Worm (Caenorhabditis elegans) whole organism, young adult: ENCODE results near the gene srz-18.

Experiments
- B0019.2 ChIP-seq: fragments of 200-800 bp; sonication (Bioruptor generic); conservative IDR thresholded peaks from 2 replicates; pipeline ENCODE4 v1.3.6; 2022; ENCODE audit warnings: missing genetic modification reagents, missing genetic modification characterization, missing compliant biosample characterization
- C06A6.2 ChIP-seq: fragments of 200-800 bp; sonication (Bioruptor generic); conservative IDR thresholded peaks from 2 replicates; pipeline ENCODE4 v1.3.6; 2022; ENCODE audit warnings: missing genetic modification characterization, missing compliant biosample characterization
- C17E4.6 ChIP-seq: fragments of 200-800 bp; sonication (Bioruptor generic); IDR thresholded peaks from 2 replicates; pipeline ENCODE4 v1.3.6; 2022; ENCODE audit warnings: missing genetic modification reagents, missing genetic modification characterization, missing compliant biosample characterization
- F39B2.1 ChIP-seq: fragments of 200-800 bp; sonication (Bioruptor generic); IDR thresholded peaks from 2 replicates; pipeline ENCODE4 v1.3.6; 2022; ENCODE audit warnings: missing genetic modification reagents, missing genetic modification characterization, missing compliant biosample characterization
- F49E8.2 ChIP-seq: sonication (generic microtip); optimal IDR thresholded peaks from 3 replicates; lab custom pipeline; 2017; ENCODE audit warnings: missing genetic modification characterization, mild to moderate bottlenecking, missing compliant biosample characterization, antibody characterized with exemption, moderate library complexity; ENCODE audit not compliant: insufficient read depth
- F55B11.4 ChIP-seq: sonication (generic microtip); optimal IDR thresholded peaks from 2 replicates; lab custom pipeline; 2016; ENCODE audit warnings: missing compliant biosample characterization, missing genetic modification characterization, borderline replicate concordance; ENCODE audit not compliant: insufficient read depth
- F57C9.4 ChIP-seq: sonication (generic microtip); optimal IDR thresholded peaks from 2 replicates; lab custom pipeline; 2017; ENCODE audit warnings: mild to moderate bottlenecking, missing genetic modification characterization, missing compliant biosample characterization
- Y53G8AR.9 ChIP-seq: fragments of 200-800 bp; sonication (Bioruptor generic); conservative IDR thresholded peaks from 2 replicates; pipeline ENCODE4 v1.3.6; 2022; ENCODE audit warnings: missing genetic modification reagents, missing genetic modification characterization, missing compliant biosample characterization
- atf-7 ChIP-seq: sonication (generic microtip); optimal IDR thresholded peaks from 2 replicates; lab custom pipeline; 2017; ENCODE audit warnings: mild to moderate bottlenecking, missing genetic modification characterization, missing compliant biosample characterization
- attf-3 ChIP-seq: fragments of 200-800 bp; sonication (Bioruptor generic); conservative IDR thresholded peaks from 2 replicates; pipeline ENCODE4 v1.3.6; 2022; ENCODE audit warnings: missing genetic modification reagents, missing genetic modification characterization, missing compliant biosample characterization
- ccch-3 ChIP-seq: fragments of 200-800 bp; sonication (Bioruptor generic); optimal IDR thresholded peaks from 2 replicates; lab custom pipeline; 2018; ENCODE audit warnings: mild to moderate bottlenecking, missing genetic modification characterization, missing compliant biosample characterization
- egrh-3 ChIP-seq: fragments of 200-800 bp; sonication (Bioruptor generic); IDR thresholded peaks from 2 replicates; pipeline ENCODE4 v1.3.6; 2022; ENCODE audit warnings: missing genetic modification reagents, missing genetic modification characterization, missing compliant biosample characterization
- ekl-4 ChIP-seq: fragments of 200-800 bp; sonication (Bioruptor generic); IDR thresholded peaks from 2 replicates; pipeline ENCODE4 v1.3.6; 2022; ENCODE audit warnings: missing genetic modification reagents, missing genetic modification characterization, missing compliant biosample characterization
- hmg-1.2 ChIP-seq: fragments of 200-800 bp; sonication (Bioruptor generic); IDR thresholded peaks from 2 replicates; pipeline ENCODE4 v1.3.6; 2022; ENCODE audit warnings: missing genetic modification reagents, missing genetic modification characterization, missing compliant biosample characterization
- lag-1 ChIP-seq: fragments of 200-800 bp; sonication (Bioruptor generic); IDR thresholded peaks from 2 replicates; pipeline ENCODE4 v1.3.6; 2022; ENCODE audit warnings: missing genetic modification reagents, missing genetic modification characterization, missing compliant biosample characterization
- let-607 ChIP-seq, 2 experiments: fragments of 200-800 bp in 1 of 2; sonication (Bioruptor generic) in 1 of 2; sonication (generic microtip) in 1 of 2; optimal IDR thresholded peaks; 2 replicates each; lab custom pipeline; 2016 to 2018; ENCODE audit warnings: mild to moderate bottlenecking in 2 of 2, missing compliant biosample characterization in 2 of 2, missing genetic modification characterization in 2 of 2, moderate library complexity in 2 of 2, missing genotype in 1 of 2
- lin-40 ChIP-seq: sonication (generic microtip); optimal IDR thresholded peaks from 2 replicates; lab custom pipeline; 2016; ENCODE audit warnings: missing genetic modification characterization, mild to moderate bottlenecking, missing compliant biosample characterization, missing genotype, missing genetic modification reagents
- lin-54 ChIP-seq: fragments of 200-800 bp; sonication (Bioruptor generic); optimal IDR thresholded peaks from 2 replicates; lab custom pipeline; 2018; ENCODE audit warnings: mild to moderate bottlenecking, missing genetic modification characterization, missing compliant biosample characterization
- madf-3 ChIP-seq: fragments of 200-800 bp; sonication (Bioruptor generic); IDR thresholded peaks from 2 replicates; pipeline ENCODE4 v1.3.6; 2022; ENCODE audit warnings: missing genetic modification reagents, missing genetic modification characterization, missing compliant biosample characterization
- madf-6 ChIP-seq: fragments of 200-800 bp; sonication (Bioruptor generic); IDR thresholded peaks from 2 replicates; pipeline ENCODE4 v1.3.6; 2022; ENCODE audit warnings: missing genetic modification reagents, missing genetic modification characterization, missing compliant biosample characterization
- madf-8 ChIP-seq: fragments of 200-800 bp; sonication (Bioruptor generic); conservative IDR thresholded peaks from 2 replicates; pipeline ENCODE4 v1.3.6; 2022; ENCODE audit warnings: missing genetic modification reagents, missing genetic modification characterization, missing compliant biosample characterization
- nfyb-1 ChIP-seq: fragments of 200-800 bp; sonication (Bioruptor generic); IDR thresholded peaks from 2 replicates; pipeline ENCODE4 v1.3.6; 2022; ENCODE audit warnings: missing genetic modification reagents, missing genetic modification characterization, missing compliant biosample characterization
- rpc-1 ChIP-seq, 2 experiments: fragments of 150-350 bp in 1 of 2; sonication (generic microtip) in 1 of 2; optimal IDR thresholded peaks; 2 replicates each; lab custom pipeline; 2014 to 2018; ENCODE audit warnings: missing biosample characterization in 1 of 2, missing genetic modification characterization in 1 of 2, missing genetic modification reagents in 1 of 2, missing genotype in 1 of 2
- sdz-38 ChIP-seq: sonication (generic microtip); optimal IDR thresholded peaks from 2 replicates; lab custom pipeline; 2016; ENCODE audit warnings: missing genotype, missing genetic modification characterization, missing compliant biosample characterization
- snpc-1.1 ChIP-seq: sonication (generic microtip); optimal IDR thresholded peaks from 2 replicates; lab custom pipeline; 2017; ENCODE audit warnings: missing genetic modification characterization, mild to moderate bottlenecking, missing compliant biosample characterization, antibody characterized with exemption, moderate library complexity, missing genotype, missing genetic modification reagents; ENCODE audit not compliant: insufficient read depth
- sptf-2 ChIP-seq: fragments of 200-800 bp; sonication (Bioruptor generic); optimal IDR thresholded peaks from 2 replicates; lab custom pipeline; 2018; ENCODE audit warnings: mild to moderate bottlenecking, missing genetic modification characterization, missing compliant biosample characterization
- tbx-9 ChIP-seq: sonication (generic microtip); optimal IDR thresholded peaks from 2 replicates; lab custom pipeline; 2016; ENCODE audit warnings: borderline replicate concordance, missing genetic modification characterization, inconsistent platforms, missing compliant biosample characterization
- zfh-2 ChIP-seq: fragments of 200-800 bp; sonication (Bioruptor generic); conservative IDR thresholded peaks from 2 replicates; pipeline ENCODE4 v1.3.6; 2022; ENCODE audit warnings: missing genetic modification reagents, missing genetic modification characterization, missing compliant biosample characterization
- ztf-26 ChIP-seq: sonication (generic microtip); optimal IDR thresholded peaks from 2 replicates; lab custom pipeline; 2017; ENCODE audit warnings: missing genetic modification characterization, missing compliant biosample characterization

srz-18 gene

ce11 chrV:20599795-20600194, 26.7 kb upstream of the srz-18 start, which contains the start of gene col-163 (continued):
- TF ChIP-seq tbx-9 (tag; lab: Kevin White, UChicago) (no peak), hmg-1.2 (GFP tag; lab: Robert Waterston, UW) (no peak), madf-8 (no peak), Y53G8AR.9 (GFP tag; lab: Robert Waterston, UW) (no peak), lag-1 (GFP tag; lab: Robert Waterston, UW) (no peak)

DNA sequence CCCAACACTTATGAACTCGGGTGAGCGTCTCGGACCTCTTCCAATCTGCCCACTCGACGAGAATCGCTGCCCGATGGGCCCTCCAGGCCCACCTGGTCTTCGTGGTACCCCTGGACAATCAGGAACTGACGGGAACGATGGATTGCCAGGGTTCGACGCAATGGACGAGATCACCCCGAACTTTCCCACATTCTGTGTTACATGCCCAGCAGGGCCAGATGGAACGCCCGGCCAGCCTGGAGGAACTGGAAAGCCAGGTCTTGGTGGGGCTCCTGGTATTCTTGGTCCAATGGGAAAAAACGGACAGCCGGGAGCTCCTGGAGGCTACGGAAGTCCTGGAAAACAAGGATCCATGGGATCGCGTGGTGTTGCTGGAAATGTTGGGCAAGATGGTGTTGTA, 25.8 kb upstream of the srz-18 start:
- TF ChIP-seq B0019.2 (GFP tag; lab: Robert Waterston, UW) (no peak), zfh-2 (GFP tag; lab: Robert Waterston, UW) (peak; percentile 55; the same call in 1 of the 2 replicates), madf-6 (GFP tag; lab: Robert Waterston, UW) (no peak), let-607 (tag; optimal IDR thresholded peaks at IDR 0.05; lab: Kevin White, UChicago) (no peak), lag-1 (GFP tag; lab: Robert Waterston, UW) (0 out of 2 replicates have a peak, but pooled peaks have one; percentile 75), atf-7 (tag; lab: Kevin White, UChicago) (no peak)

ce11 chrV:20603014-20603413, 23.5 kb upstream of the srz-18 start, which contains the start of gene ttr-11:
ttr-11 (plus strand) TSS chrV:20603314.
- no peak for TF ChIP-seq snpc-1.1 (tag; lab: Kevin White, UChicago)
- no peak for TF ChIP-seq madf-3 (GFP tag; lab: Robert Waterston, UW)
- no peak for TF ChIP-seq ekl-4 (GFP tag; lab: Robert Waterston, UW)
- TF ChIP-seq sptf-2 (GFP tag; lab: Kevin White, UChicago) = no peak
- TF ChIP-seq ztf-26 (tag; lab: Kevin White, UChicago) = no peak
- TF ChIP-seq lin-54 (GFP tag; lab: Kevin White, UChicago) = no peak
- no peak for TF ChIP-seq sdz-38 (tag; lab: Kevin White, UChicago)
- no peak for TF ChIP-seq ccch-3 (GFP tag; lab: Kevin White, UChicago)
- no peak for TF ChIP-seq F49E8.2 (tag; lab: Kevin White, UChicago)
- TF ChIP-seq F55B11.4 = no peak
- no peak for TF ChIP-seq F39B2.1 (GFP tag; lab: Robert Waterston, UW)
- TF ChIP-seq nfyb-1 (GFP tag; lab: Robert Waterston, UW) = no peak
- no peak for TF ChIP-seq attf-3
- TF ChIP-seq lin-40 (tag; lab: Kevin White, UChicago) = no peak
- TF ChIP-seq hmg-1.2 (GFP tag; lab: Robert Waterston, UW) = no peak
- TF ChIP-seq F57C9.4 (tag; lab: Kevin White, UChicago) = no peak
- no peak for TF ChIP-seq rpc-1 (optimal IDR thresholded peaks at IDR 0.05; lab: Kevin White, UChicago)
- no peak for TF ChIP-seq rpc-1 (tag; optimal IDR thresholded peaks at IDR 0.05; lab: Kevin White, UChicago)

DNA sequence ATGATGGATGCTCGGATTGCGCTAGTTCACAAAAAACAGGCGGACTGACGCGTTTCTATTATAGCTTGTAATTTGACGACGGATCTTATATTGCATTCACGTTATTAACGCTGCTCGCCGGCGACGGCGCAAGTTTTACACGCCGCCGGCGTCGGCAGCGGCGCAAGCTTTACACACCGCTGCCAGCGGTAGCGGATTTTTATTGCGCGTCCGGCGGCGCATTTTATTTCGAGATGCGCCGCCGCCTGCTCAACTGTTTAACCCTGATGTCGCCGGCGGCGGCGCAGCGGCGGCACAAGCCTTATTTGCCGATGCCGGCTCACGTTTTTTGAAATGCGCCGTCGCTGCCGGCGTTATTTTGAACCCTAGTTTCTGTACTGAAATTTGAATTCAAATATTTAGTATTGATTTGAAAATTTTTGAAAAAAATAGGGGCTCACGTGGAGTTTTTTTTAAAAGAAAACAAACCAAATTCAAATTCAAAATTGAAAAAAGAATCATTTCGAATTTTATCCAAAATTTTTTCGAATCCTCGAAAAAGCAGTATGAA, 21.8 kb upstream of the srz-18 start, which contains the start of gene ttr-57:
Gene ttr-57, plus strand, starts transcription at position 500 of the 550 bp plus-strand sequence.
- peak; percentile 57; the same call in 1 of the 2 replicates for TF ChIP-seq egrh-3
- no peak for TF ChIP-seq C17E4.6
- TF ChIP-seq zfh-2 (GFP tag; lab: Robert Waterston, UW) = peak; percentile 84
- TF ChIP-seq C06A6.2 (GFP tag; lab: Robert Waterston, UW) = no peak

DNA sequence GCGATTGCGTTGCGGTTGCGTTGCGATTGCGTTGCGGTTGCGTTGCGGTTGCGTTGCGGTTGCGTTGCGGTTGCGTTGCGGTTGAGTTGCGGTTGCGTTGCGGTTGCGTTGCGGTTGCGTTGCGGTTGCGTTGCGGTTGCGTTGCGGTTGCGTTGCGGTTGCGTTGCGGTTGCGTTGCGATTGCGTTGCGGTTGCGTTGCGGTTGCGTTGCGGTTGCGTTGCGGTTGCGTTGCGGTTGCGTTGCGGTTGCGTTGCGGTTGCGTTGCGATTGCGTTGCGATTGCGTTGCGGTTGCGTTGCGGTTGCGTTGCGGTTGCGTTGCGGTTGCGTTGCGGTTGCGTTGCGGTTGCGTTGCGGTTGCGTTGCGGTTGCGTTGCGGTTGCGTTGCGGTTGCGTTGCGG, 20.7 kb upstream of the srz-18 start:
- peak; percentile 26; the same call in 1 of the 2 replicates for TF ChIP-seq zfh-2 (GFP tag; lab: Robert Waterston, UW)
